Worm (Caenorhabditis elegans) whole organism, young adult: ENCODE data around the gene ppm-1.G.

Experiments
- B0019.2 ChIP-seq: fragments of 200-800 bp; sonication (Bioruptor generic); conservative IDR thresholded peaks from 2 replicates; pipeline ENCODE4 v1.3.6; 2022; ENCODE audit warnings: missing genetic modification reagents, missing genetic modification characterization, missing compliant biosample characterization
- B0035.1 ChIP-seq: sonication (generic microtip); optimal IDR thresholded peaks from 2 replicates; lab custom pipeline; 2016; ENCODE audit warnings: missing genetic modification characterization, mild to moderate bottlenecking, missing compliant biosample characterization, missing genotype, missing genetic modification reagents
- B0261.1 ChIP-seq: sonication (generic microtip); optimal IDR thresholded peaks from 2 replicates; lab custom pipeline; 2016; ENCODE audit warnings: mild to moderate bottlenecking, missing genetic modification characterization, moderate library complexity, missing compliant biosample characterization
- F10E7.11 ChIP-seq: sonication (generic microtip); optimal IDR thresholded peaks from 2 replicates; lab custom pipeline; 2017; ENCODE audit warnings: mild to moderate bottlenecking, missing genetic modification characterization, moderate library complexity, missing compliant biosample characterization
- F49E8.2 ChIP-seq: sonication (generic microtip); optimal IDR thresholded peaks from 3 replicates; lab custom pipeline; 2017; ENCODE audit warnings: missing genetic modification characterization, mild to moderate bottlenecking, missing compliant biosample characterization, antibody characterized with exemption, moderate library complexity; ENCODE audit not compliant: insufficient read depth
- K11D2.4 ChIP-seq: fragments of 200-800 bp; sonication (Bioruptor generic); IDR thresholded peaks from 2 replicates; pipeline ENCODE4 v1.3.6; 2022; ENCODE audit warnings: missing genetic modification reagents, missing genetic modification characterization, missing compliant biosample characterization
- K12H6.12 ChIP-seq: fragments of 200-800 bp; sonication (Bioruptor generic); optimal IDR thresholded peaks from 2 replicates; lab custom pipeline; 2018; ENCODE audit warnings: mild to moderate bottlenecking, missing genetic modification characterization, missing compliant biosample characterization
- T26A5.8 ChIP-seq: sonication (generic microtip); optimal IDR thresholded peaks from 2 replicates; lab custom pipeline; 2016; ENCODE audit warnings: missing genetic modification characterization, missing compliant biosample characterization
- Y53G8AR.9 ChIP-seq: fragments of 200-800 bp; sonication (Bioruptor generic); conservative IDR thresholded peaks from 2 replicates; pipeline ENCODE4 v1.3.6; 2022; ENCODE audit warnings: missing genetic modification reagents, missing genetic modification characterization, missing compliant biosample characterization
- Y95B8A.8 ChIP-seq: fragments of 200-800 bp; sonication (Bioruptor generic); IDR thresholded peaks from 2 replicates; pipeline ENCODE4 v1.3.6; 2022; ENCODE audit warnings: missing genetic modification reagents, missing genetic modification characterization, missing compliant biosample characterization
- ZK185.1 ChIP-seq: sonication (generic microtip); optimal IDR thresholded peaks from 2 replicates; lab custom pipeline; 2016; ENCODE audit warnings: mild to moderate bottlenecking, missing genetic modification characterization, missing compliant biosample characterization; ENCODE audit not compliant: poor library complexity, severe bottlenecking
- atf-7 ChIP-seq: sonication (generic microtip); optimal IDR thresholded peaks from 2 replicates; lab custom pipeline; 2017; ENCODE audit warnings: mild to moderate bottlenecking, missing genetic modification characterization, missing compliant biosample characterization
- cebp-1 ChIP-seq, 2 experiments: fragments of 200-800 bp in 1 of 2; sonication (Bioruptor generic) in 1 of 2; sonication (generic microtip) in 1 of 2; IDR thresholded peaks in 1 of 2; optimal IDR thresholded peaks in 1 of 2; 2 replicates each; pipeline versions ENCODE4 v1.3.6 to Lab custom; 2017 to 2022; ENCODE audit warnings: missing compliant biosample characterization in 2 of 2, missing genetic modification characterization in 2 of 2, mild to moderate bottlenecking in 1 of 2, missing genetic modification reagents in 1 of 2, moderate library complexity in 1 of 2
- cebp-2 ChIP-seq: fragments of 200-800 bp; sonication (Bioruptor generic); IDR thresholded peaks from 2 replicates; pipeline ENCODE4 v1.3.6; 2022; ENCODE audit warnings: missing genetic modification characterization, missing compliant biosample characterization
- ceh-100 ChIP-seq: fragments of 200-800 bp; sonication (Bioruptor generic); IDR thresholded peaks from 2 replicates; pipeline ENCODE4 v1.3.6; 2022; ENCODE audit warnings: missing genetic modification reagents, missing genetic modification characterization, missing compliant biosample characterization
- ceh-58 ChIP-seq: fragments of 200-800 bp; sonication (Bioruptor generic); IDR thresholded peaks from 2 replicates; pipeline ENCODE4 v1.3.6; 2022; ENCODE audit warnings: missing genetic modification characterization, missing compliant biosample characterization
- ceh-91 ChIP-seq: fragments of 200-800 bp; sonication (Bioruptor generic); IDR thresholded peaks from 2 replicates; pipeline ENCODE4 v1.3.6; 2022; ENCODE audit warnings: missing genetic modification reagents, missing genetic modification characterization, missing compliant biosample characterization
- die-1 ChIP-seq: sonication (generic microtip); optimal IDR thresholded peaks from 2 replicates; lab custom pipeline; 2016; ENCODE audit warnings: missing genotype, mild to moderate bottlenecking, missing genetic modification characterization, missing compliant biosample characterization
- egrh-3 ChIP-seq: fragments of 200-800 bp; sonication (Bioruptor generic); IDR thresholded peaks from 2 replicates; pipeline ENCODE4 v1.3.6; 2022; ENCODE audit warnings: missing genetic modification reagents, missing genetic modification characterization, missing compliant biosample characterization
- hmg-1.2 ChIP-seq: fragments of 200-800 bp; sonication (Bioruptor generic); IDR thresholded peaks from 2 replicates; pipeline ENCODE4 v1.3.6; 2022; ENCODE audit warnings: missing genetic modification reagents, missing genetic modification characterization, missing compliant biosample characterization
- hsf-1 ChIP-seq: fragments of 200-800 bp; sonication (Bioruptor generic); IDR thresholded peaks from 2 replicates; pipeline ENCODE4 v1.3.6; 2022; ENCODE audit warnings: missing genetic modification reagents, missing genetic modification characterization, missing compliant biosample characterization
- lin-35 ChIP-seq, 3 experiments: fragments of 150-350 bp in 2 of 3; sonication (generic microtip) in 1 of 3; optimal IDR thresholded peaks; 2 replicates each; lab custom pipeline; 2014 to 2018; ENCODE audit warnings: missing biosample characterization in 3 of 3, missing genetic modification characterization in 3 of 3, missing genetic modification reagents in 3 of 3
- nfyb-1 ChIP-seq: fragments of 200-800 bp; sonication (Bioruptor generic); IDR thresholded peaks from 2 replicates; pipeline ENCODE4 v1.3.6; 2022; ENCODE audit warnings: missing genetic modification reagents, missing genetic modification characterization, missing compliant biosample characterization
- pha-4 ChIP-seq: fragments of 150-350 bp; sonication (generic microtip); optimal IDR thresholded peaks from 2 replicates; lab custom pipeline; 2014; ENCODE audit warnings: missing biosample characterization, missing genetic modification reagents, missing genetic modification characterization
- rcor-1 ChIP-seq: fragments of 200-800 bp; sonication (Bioruptor generic); IDR thresholded peaks from 2 replicates; pipeline ENCODE4 v1.3.6; 2022; ENCODE audit warnings: missing genetic modification reagents, missing genetic modification characterization, missing compliant biosample characterization
- snpc-1.3 ChIP-seq: sonication (generic microtip); optimal IDR thresholded peaks from 2 replicates; lab custom pipeline; 2017; ENCODE audit warnings: missing genetic modification characterization, mild to moderate bottlenecking, missing compliant biosample characterization, antibody characterized with exemption, moderate library complexity, missing genotype, missing genetic modification reagents; ENCODE audit not compliant: insufficient read depth
- snpc-4 ChIP-seq, 5 experiments: fragments of 150-350 bp in 1 of 5; sonication (generic microtip) in 4 of 5; optimal IDR thresholded peaks; 2 replicates each; lab custom pipeline; 2014 to 2018; ENCODE audit warnings: missing genetic modification characterization in 5 of 5, missing biosample characterization in 3 of 5, antibody characterized with exemption in 2 of 5, mild to moderate bottlenecking in 2 of 5, missing compliant biosample characterization in 2 of 5, missing genotype in 2 of 5, moderate library complexity in 2 of 5, missing genetic modification reagents in 1 of 5
- somi-1 ChIP-seq: fragments of 200-800 bp; sonication (Bioruptor generic); optimal IDR thresholded peaks from 2 replicates; lab custom pipeline; 2018; ENCODE audit warnings: mild to moderate bottlenecking, missing genetic modification characterization, missing compliant biosample characterization
- tbp1 ChIP-seq: fragments of 200-800 bp; sonication (Bioruptor generic); optimal IDR thresholded peaks from 2 replicates; lab custom pipeline; 2018; ENCODE audit warnings: mild to moderate bottlenecking, missing genetic modification characterization, missing compliant biosample characterization
- unc-62 ChIP-seq: fragments of 150-350 bp; optimal IDR thresholded peaks from 2 replicates; lab custom pipeline; 2014; ENCODE audit warnings: missing biosample characterization, missing genetic modification reagents, missing genetic modification characterization
- zfh-2 ChIP-seq: fragments of 200-800 bp; sonication (Bioruptor generic); conservative IDR thresholded peaks from 2 replicates; pipeline ENCODE4 v1.3.6; 2022; ENCODE audit warnings: missing genetic modification reagents, missing genetic modification characterization, missing compliant biosample characterization

The ppm-1.G gene

DNA sequence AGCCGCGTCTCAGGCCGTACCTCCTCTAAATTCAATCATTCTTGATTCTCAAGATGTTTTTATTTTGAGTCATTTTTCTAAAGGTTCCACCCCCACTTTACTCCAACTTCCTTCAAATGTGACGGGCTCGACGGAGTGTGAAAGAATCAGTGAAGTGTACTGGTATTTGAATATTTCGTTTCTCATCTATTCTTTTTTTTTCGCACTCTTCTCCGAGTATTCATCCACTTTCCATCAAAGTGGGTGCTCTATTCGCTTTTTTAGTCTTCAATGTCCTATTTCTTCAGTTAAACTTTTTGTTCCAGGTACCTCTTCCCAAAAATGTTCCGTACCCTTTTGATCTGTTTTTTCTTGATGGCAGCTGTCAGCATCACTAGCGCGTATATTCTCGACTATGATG is 22.0 kb upstream of the ppm-1.G start, which contains the start of gene nlp-52:
TSS of gene nlp-52 (plus strand) at position 301 of the 400 bp plus-strand sequence.
- TF ChIP-seq pha-4 (tag; lab: Kevin White, UChicago): no peak
- TF ChIP-seq somi-1: no peak
- no peak for TF ChIP-seq cebp-2 (GFP tag; lab: Robert Waterston, UW)
- TF ChIP-seq ceh-100 (GFP tag; lab: Robert Waterston, UW): no peak
- TF ChIP-seq F10E7.11 (tag; lab: Kevin White, UChicago): no peak
- no peak for TF ChIP-seq B0019.2
- TF ChIP-seq, all 124 proteins: peak for 0

DNA sequence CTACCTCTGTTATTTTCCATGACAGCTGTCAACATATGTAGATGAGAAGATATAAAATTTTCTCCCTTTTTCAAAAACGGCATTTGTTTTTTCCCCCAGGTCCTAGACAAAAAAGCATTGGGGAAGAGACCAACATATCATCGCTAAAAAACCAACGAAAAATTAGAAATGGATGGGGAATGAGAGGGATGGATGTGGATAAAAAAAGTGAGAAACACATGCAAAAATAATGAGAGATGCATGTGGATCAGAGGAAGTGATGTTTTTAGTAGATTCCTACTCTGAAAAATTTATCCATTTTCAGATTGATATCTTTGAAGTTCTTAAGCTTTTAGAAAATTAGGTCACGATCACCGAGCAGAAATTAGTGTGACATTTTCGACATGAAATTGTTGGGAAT is 21.0 kb upstream of the ppm-1.G start:
- TF ChIP-seq K11D2.4 (no peak), snpc-1.3 (tag; lab: Kevin White, UChicago) (no peak), rcor-1 (no peak), ceh-58 (GFP tag; lab: Robert Waterston, UW) (no peak), Y95B8A.8 (GFP tag; lab: Robert Waterston, UW) (no peak), lin-35 (GFP tag; optimal IDR thresholded peaks at IDR 0.05; lab: Kevin White, UChicago) (no peak), atf-7 (tag; lab: Kevin White, UChicago) (no peak), Y53G8AR.9 (GFP tag; lab: Robert Waterston, UW) (no peak), F49E8.2 (tag; lab: Kevin White, UChicago) (no peak), die-1 (tag; lab: Kevin White, UChicago) (no peak), tbp1 (GFP tag; lab: Kevin White, UChicago) (no peak)
- TF ChIP-seq, all 124 proteins: peak for 0

DNA sequence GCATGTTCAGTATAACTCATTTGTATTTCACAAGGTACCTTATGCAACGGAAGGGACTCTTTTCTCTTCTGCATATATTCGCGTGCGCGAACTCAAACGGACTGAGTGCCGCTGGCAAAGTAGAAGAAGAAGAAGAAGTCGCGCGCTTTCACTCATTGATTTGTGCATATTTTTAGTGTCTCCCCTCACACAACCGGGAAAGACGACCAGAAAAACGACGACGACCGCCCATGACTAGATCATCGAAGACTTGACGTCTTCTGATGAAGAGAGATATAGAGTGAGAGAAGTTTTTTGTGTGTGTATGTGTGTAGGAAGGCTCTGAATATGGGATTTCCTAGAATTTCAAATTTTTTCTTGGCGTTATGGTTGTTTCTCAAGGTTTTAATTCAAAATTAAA is 19.1 kb upstream of the ppm-1.G start:
- TF ChIP-seq pha-4 (tag; lab: Kevin White, UChicago) (no peak), B0261.1 (no peak), K12H6.12 (tag; lab: Kevin White, UChicago) (peak; percentile 43), zfh-2 (GFP tag; lab: Robert Waterston, UW) (0 out of 2 replicates have a peak, but pooled peaks have one; percentile 21), ceh-91 (GFP tag; lab: Robert Waterston, UW) (no peak), nfyb-1 (no peak), hmg-1.2 (GFP tag; lab: Robert Waterston, UW) (no peak), ZK185.1 (tag; lab: Kevin White, UChicago) (no peak), cebp-1 (GFP tag; IDR thresholded peaks at IDR 0.05; lab: Robert Waterston, UW) (no peak), cebp-1 (tag; optimal IDR thresholded peaks at IDR 0.05; lab: Kevin White, UChicago) (peak; percentile 32)

ce11 chrIII:764884-765283 is 18.6 kb upstream of the ppm-1.G start, which contains the start of gene ptl-1:
TSS of gene ptl-1 (plus strand) at chrIII:765184.
- TF ChIP-seq ceh-91 (GFP tag; lab: Robert Waterston, UW) (no peak), snpc-4 (GFP tag; optimal IDR thresholded peaks at IDR 0.05; lab: Kevin White, UChicago) (no peak), snpc-4 (tag; optimal IDR thresholded peaks at IDR 0.05; lab: Kevin White, UChicago) (no peak), unc-62 (no peak), hsf-1 (no peak), T26A5.8 (no peak)

ce11 chrIII:768528-768927 is 15.0 kb upstream of the ppm-1.G start:
- peak; percentile 54; the same call in 1 of the 2 replicates for TF ChIP-seq egrh-3 (GFP tag; lab: Robert Waterston, UW)
- TF ChIP-seq zfh-2 (GFP tag; lab: Robert Waterston, UW): peak; percentile 69
- no peak for TF ChIP-seq B0035.1 (tag; lab: Kevin White, UChicago)
